Worm (Caenorhabditis elegans): ENCODE measurements around the gene C43D7.7.

The C43D7.7 gene

DNA sequence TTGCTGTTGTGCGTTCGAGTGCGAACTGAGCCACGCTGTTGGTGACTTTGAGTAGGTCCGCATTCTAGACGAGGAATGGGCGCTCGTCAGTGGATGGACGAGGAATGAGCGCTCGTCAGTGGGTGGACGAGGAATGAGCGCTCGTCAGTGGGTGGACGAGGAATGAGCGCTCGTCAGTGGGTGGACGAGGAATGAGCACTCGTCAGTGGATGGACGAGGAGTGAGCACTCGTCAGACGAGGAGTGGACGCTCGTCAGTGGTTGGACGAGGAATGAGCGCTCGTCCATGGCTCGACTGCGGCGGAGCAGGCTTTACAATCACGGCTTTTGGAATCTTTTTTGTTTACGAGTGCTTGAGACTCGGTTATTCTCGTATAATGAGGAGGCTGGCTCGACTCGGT lies 40.8 kb downstream of the C43D7.7 start:
- TF ChIP-seq cnd-1 (tag; optimal IDR thresholded peaks at IDR 0.05) (no peak), M03D4.4 (tag; optimal IDR thresholded peaks at IDR 0.05) (no peak), lin-13 (tag; optimal IDR thresholded peaks at IDR 0.05) (no peak), bed-3 (GFP tag; optimal IDR thresholded peaks at IDR 0.05) (no peak), hlh-1 (tag; optimal IDR thresholded peaks at IDR 0.05) (no peak), lsy-2 (tag; optimal IDR thresholded peaks at IDR 0.05) (no peak), drap-1 (GFP tag; optimal IDR thresholded peaks at IDR 0.05) (no peak)

DNA sequence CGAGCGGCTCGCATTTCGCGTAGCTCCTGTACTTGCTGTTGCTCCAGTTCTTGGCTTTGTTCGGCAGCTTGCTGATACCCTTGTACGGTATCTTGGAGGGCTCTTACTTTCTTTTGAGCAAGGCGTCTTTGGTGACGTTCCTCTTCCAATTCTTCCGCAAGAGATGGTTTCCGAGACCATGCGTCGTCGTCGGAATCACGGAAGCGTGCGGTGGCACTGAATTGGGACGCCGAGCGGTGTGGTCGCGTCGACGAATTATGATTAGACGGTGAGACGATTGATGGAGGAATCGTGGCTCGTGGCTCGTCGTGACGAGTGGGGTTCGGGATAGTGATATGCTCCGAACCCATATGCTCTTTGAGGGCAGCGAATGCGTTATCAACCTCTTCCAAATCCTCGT lies 43.0 kb downstream of the C43D7.7 start:
- no peak for TF ChIP-seq ceh-39 (tag; optimal IDR thresholded peaks at IDR 0.05)
- no peak for TF ChIP-seq sptf-1 (tag; optimal IDR thresholded peaks at IDR 0.05)
- no peak for TF ChIP-seq M03D4.4 (tag; optimal IDR thresholded peaks at IDR 0.05)
- no peak for TF ChIP-seq pha-4 (tag; optimal IDR thresholded peaks at IDR 0.05)
- TF ChIP-seq tbx-8 (GFP tag; optimal IDR thresholded peaks at IDR 0.05): no peak
- TF ChIP-seq elt-3 (tag; optimal IDR thresholded peaks at IDR 0.05): no peak
- no peak for TF ChIP-seq nhr-28 (tag; optimal IDR thresholded peaks at IDR 0.05)
- no peak for TF ChIP-seq lin-13 (tag; optimal IDR thresholded peaks at IDR 0.05)
